Worm (Caenorhabditis elegans) whole organism, L2 larva: ENCODE data around the gene str-158.

Experiments used
- C34F6.9 ChIP-seq: fragments of 150-350 bp; optimal IDR thresholded peaks from 2 replicates; lab custom pipeline; 2014; ENCODE audit warnings: missing biosample characterization, missing genetic modification characterization
- F13H6.1 ChIP-seq: sonication (generic microtip); optimal IDR thresholded peaks from 2 replicates; lab custom pipeline; 2016; ENCODE audit warnings: missing genetic modification characterization, missing compliant biosample characterization
- R02D3.7 ChIP-seq: fragments of 150-350 bp; optimal IDR thresholded peaks from 2 replicates; lab custom pipeline; 2014; ENCODE audit warnings: missing biosample characterization, missing genetic modification characterization
- Y55F3AM.14 ChIP-seq: fragments of 200-800 bp; sonication (Bioruptor generic); optimal IDR thresholded peaks from 2 replicates; lab custom pipeline; 2018; ENCODE audit warnings: mild to moderate bottlenecking, missing genetic modification characterization, missing compliant biosample characterization
- ZK546.5 ChIP-seq: sonication (generic microtip); optimal IDR thresholded peaks from 2 replicates; lab custom pipeline; 2017; ENCODE audit warnings: missing biosample characterization, missing genetic modification characterization
- alr-1 ChIP-seq: fragments of 150-350 bp; optimal IDR thresholded peaks from 2 replicates; lab custom pipeline; 2014; ENCODE audit warnings: missing biosample characterization, missing genetic modification characterization
- aly-2 ChIP-seq: fragments of 150-350 bp; optimal IDR thresholded peaks from 2 replicates; lab custom pipeline; 2014; ENCODE audit warnings: missing biosample characterization, missing genetic modification characterization
- ama-1 ChIP-seq: fragments of 150-350 bp; optimal IDR thresholded peaks from 2 replicates; lab custom pipeline; 2018; ENCODE audit warnings: inconsistent platforms
- blmp-1 ChIP-seq: sonication (generic microtip); optimal IDR thresholded peaks from 2 replicates; lab custom pipeline; 2017; ENCODE audit warnings: missing genetic modification characterization, mild to moderate bottlenecking, missing compliant biosample characterization, antibody characterized with exemption, moderate library complexity; ENCODE audit not compliant: insufficient read depth
- ceh-16 ChIP-seq: fragments of 150-350 bp; optimal IDR thresholded peaks from 2 replicates; lab custom pipeline; 2014; ENCODE audit warnings: missing biosample characterization, missing genetic modification characterization
- ceh-82 ChIP-seq: fragments of 150-350 bp; optimal IDR thresholded peaks from 2 replicates; lab custom pipeline; 2014; ENCODE audit warnings: missing biosample characterization, missing genetic modification characterization
- dmd-4 ChIP-seq: sonication (generic microtip); optimal IDR thresholded peaks from 2 replicates; lab custom pipeline; 2017; ENCODE audit warnings: missing biosample characterization, missing genetic modification characterization
- egl-27 ChIP-seq: sonication (generic microtip); optimal IDR thresholded peaks from 3 replicates; lab custom pipeline; 2017; ENCODE audit warnings: missing biosample characterization, missing genetic modification reagents, missing genetic modification characterization
- elt-1 ChIP-seq: fragments of 150-350 bp; optimal IDR thresholded peaks from 2 replicates; lab custom pipeline; 2014; ENCODE audit warnings: missing biosample characterization, missing genetic modification characterization
- elt-3 ChIP-seq: sonication (generic microtip); optimal IDR thresholded peaks from 2 replicates; lab custom pipeline; 2017; ENCODE audit warnings: missing biosample characterization, missing genetic modification characterization
- fos-1 ChIP-seq: fragments of 150-350 bp; optimal IDR thresholded peaks from 2 replicates; lab custom pipeline; 2014; ENCODE audit warnings: missing biosample characterization, missing genetic modification characterization
- gmeb-1 ChIP-seq: fragments of 150-350 bp; optimal IDR thresholded peaks from 2 replicates; lab custom pipeline; 2014; ENCODE audit warnings: missing biosample characterization, missing genetic modification characterization
- lin-13 ChIP-seq: fragments of 150-350 bp; optimal IDR thresholded peaks from 2 replicates; lab custom pipeline; 2014; ENCODE audit warnings: missing biosample characterization, missing genetic modification reagents, missing genetic modification characterization
- lsy-2 ChIP-seq, 2 experiments: fragments of 150-350 bp in 1 of 2; sonication (generic microtip) in 1 of 2; optimal IDR thresholded peaks; 2 replicates each; lab custom pipeline; 2014 to 2017; ENCODE audit warnings: missing biosample characterization in 2 of 2, missing genetic modification characterization in 2 of 2
- mab-5 ChIP-seq: fragments of 150-350 bp; optimal IDR thresholded peaks from 2 replicates; lab custom pipeline; 2014; ENCODE audit warnings: missing biosample characterization, missing genetic modification characterization
- mbf-1 ChIP-seq: sonication (generic microtip); optimal IDR thresholded peaks from 2 replicates; lab custom pipeline; 2017; ENCODE audit warnings: missing biosample characterization, missing genetic modification characterization
- mdl-1 ChIP-seq, 2 experiments: fragments of 150-350 bp in 1 of 2; sonication (generic microtip) in 1 of 2; optimal IDR thresholded peaks; 2 replicates each; lab custom pipeline; 2017; ENCODE audit warnings: missing biosample characterization in 2 of 2, missing genetic modification characterization in 2 of 2
- nhr-10 ChIP-seq: sonication (generic microtip); optimal IDR thresholded peaks from 2 replicates; lab custom pipeline; 2017; ENCODE audit warnings: missing biosample characterization, missing genetic modification characterization
- nhr-11 ChIP-seq: fragments of 150-350 bp; optimal IDR thresholded peaks from 2 replicates; lab custom pipeline; 2014; ENCODE audit warnings: missing biosample characterization, missing genetic modification characterization
- nhr-21 ChIP-seq: fragments of 150-350 bp; optimal IDR thresholded peaks from 2 replicates; lab custom pipeline; 2014; ENCODE audit warnings: missing biosample characterization, missing genetic modification characterization
- nhr-23 ChIP-seq: fragments of 150-350 bp; optimal IDR thresholded peaks from 2 replicates; lab custom pipeline; 2014; ENCODE audit warnings: missing biosample characterization, missing genetic modification reagents, missing genetic modification characterization
- nhr-237 ChIP-seq: fragments of 150-350 bp; optimal IDR thresholded peaks from 2 replicates; lab custom pipeline; 2014; ENCODE audit warnings: missing biosample characterization, missing genetic modification characterization
- nhr-25 ChIP-seq: fragments of 150-350 bp; sonication (generic microtip); optimal IDR thresholded peaks from 3 replicates; lab custom pipeline; 2014; ENCODE audit warnings: missing biosample characterization, missing genetic modification characterization
- nhr-77 ChIP-seq: fragments of 150-350 bp; optimal IDR thresholded peaks from 2 replicates; lab custom pipeline; 2014; ENCODE audit warnings: missing biosample characterization, missing genetic modification characterization
- peb-1 ChIP-seq: fragments of 150-350 bp; optimal IDR thresholded peaks from 2 replicates; lab custom pipeline; 2014; ENCODE audit warnings: missing biosample characterization, missing genetic modification characterization
- skn-1 ChIP-seq: sonication (generic microtip); optimal IDR thresholded peaks from 2 replicates; lab custom pipeline; 2017; ENCODE audit warnings: missing biosample characterization, missing genetic modification characterization
- snpc-4 ChIP-seq: fragments of 150-350 bp; optimal IDR thresholded peaks from 2 replicates; lab custom pipeline; 2014; ENCODE audit warnings: missing biosample characterization, missing genetic modification characterization
- unc-39 ChIP-seq: fragments of 150-350 bp; optimal IDR thresholded peaks from 2 replicates; lab custom pipeline; 2014; ENCODE audit warnings: missing biosample characterization, missing genetic modification characterization
- unc-55 ChIP-seq: fragments of 150-350 bp; sonication (generic microtip); optimal IDR thresholded peaks from 3 replicates; lab custom pipeline; 2014; ENCODE audit warnings: missing biosample characterization, missing genetic modification reagents, missing genetic modification characterization
- unc-62 ChIP-seq: fragments of 150-350 bp; optimal IDR thresholded peaks from 2 replicates; lab custom pipeline; 2014; ENCODE audit warnings: missing biosample characterization, missing genetic modification reagents, missing genetic modification characterization
- ztf-1 ChIP-seq: fragments of 200-800 bp; sonication (Bioruptor generic); conservative IDR thresholded peaks from 2 replicates; pipeline ENCODE4 v1.3.6; 2022; ENCODE audit warnings: missing genetic modification characterization, missing compliant biosample characterization
- ztf-11 ChIP-seq: sonication (generic microtip); optimal IDR thresholded peaks from 2 replicates; lab custom pipeline; 2017; ENCODE audit warnings: missing biosample characterization, missing genetic modification characterization

Gene str-158

ce11 chrIV:4917774-4918173 is at the start of gene str-158:
TSS of gene str-158 (plus strand) at chrIV:4918074.
- TF ChIP-seq egl-27 (tag; lab: Kevin White, UChicago) (no peak), gmeb-1 (no peak), Y55F3AM.14 (GFP tag; lab: Kevin White, UChicago) (no peak), ceh-82 (tag; lab: Kevin White, UChicago) (no peak), nhr-21 (tag; lab: Kevin White, UChicago) (no peak), snpc-4 (no peak)

DNA sequence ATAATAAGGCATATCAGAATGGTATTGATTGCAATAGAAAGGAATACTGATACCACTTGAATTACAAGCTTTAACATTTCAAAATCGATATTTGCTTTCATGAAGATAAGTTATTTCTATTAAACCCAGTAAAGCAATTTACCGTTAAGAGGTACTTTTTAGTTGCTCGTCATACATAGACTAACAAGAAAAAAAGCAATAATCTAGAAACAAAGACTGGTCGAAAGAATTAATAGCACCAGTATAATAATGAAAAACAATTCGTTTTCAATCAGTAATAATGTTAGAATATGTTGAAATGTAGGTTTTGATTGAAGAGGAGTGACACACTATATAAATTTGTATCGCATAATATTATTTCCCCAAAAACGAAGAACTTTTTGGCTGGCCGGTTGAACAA is 47.3 kb upstream of the str-158 start, which contains the start of gene str-175:
Gene str-175, minus strand, starts transcription at position 101 of the 400 bp plus-strand sequence.
- TF ChIP-seq C34F6.9 (tag; lab: Kevin White, UChicago) = no peak
- no peak for TF ChIP-seq ztf-11 (tag; lab: Kevin White, UChicago)
- no peak for TF ChIP-seq elt-1 (tag; lab: Kevin White, UChicago)
- no peak for TF ChIP-seq ceh-16
- TF ChIP-seq dmd-4 (tag; lab: Kevin White, UChicago) = no peak
- no peak for TF ChIP-seq mab-5 (tag; lab: Kevin White, UChicago)
- TF ChIP-seq elt-3 (tag; lab: Kevin White, UChicago) = no peak
- TF ChIP-seq Y55F3AM.14 (GFP tag; lab: Kevin White, UChicago) = no peak
- no peak for TF ChIP-seq skn-1 (tag; lab: Kevin White, UChicago)
- TF ChIP-seq unc-39 (tag; lab: Kevin White, UChicago) = no peak
- TF ChIP-seq nhr-23 (tag; lab: Kevin White, UChicago) = no peak
- no peak for TF ChIP-seq snpc-4
- TF ChIP-seq unc-55 (GFP tag; lab: Kevin White, UChicago) = no peak
- no peak for TF ChIP-seq nhr-77 (tag; lab: Kevin White, UChicago)
- no peak for TF ChIP-seq ama-1

- TF ChIP-seq nhr-23 (tag; lab: Kevin White, UChicago) (no peak), unc-39 (tag; lab: Kevin White, UChicago) (no peak), nhr-10 (tag; lab: Kevin White, UChicago) (no peak), Y55F3AM.14 (GFP tag; lab: Kevin White, UChicago) (no peak), lsy-2 (tag; optimal IDR thresholded peaks at IDR 0.05; lab: Kevin White, UChicago) (no peak), R02D3.7 (no peak), nhr-21 (tag; lab: Kevin White, UChicago) (no peak), nhr-25 (no peak), ZK546.5 (tag; lab: Kevin White, UChicago) (no peak), aly-2 (tag; lab: Kevin White, UChicago) (no peak), alr-1 (tag; lab: Kevin White, UChicago) (no peak), ztf-11 (tag; lab: Kevin White, UChicago) (no peak), unc-62 (GFP tag; lab: Kevin White, UChicago) (no peak), nhr-11 (no peak)
- TF ChIP-seq, all 48 proteins: peak for 0
These were observed 43.3 kb upstream of the str-158 start, which contains the start of gene str-174 for ce11 chrIV:4874603-4875002. TSS of gene str-174 (minus strand) at chrIV:4874703.

DNA sequence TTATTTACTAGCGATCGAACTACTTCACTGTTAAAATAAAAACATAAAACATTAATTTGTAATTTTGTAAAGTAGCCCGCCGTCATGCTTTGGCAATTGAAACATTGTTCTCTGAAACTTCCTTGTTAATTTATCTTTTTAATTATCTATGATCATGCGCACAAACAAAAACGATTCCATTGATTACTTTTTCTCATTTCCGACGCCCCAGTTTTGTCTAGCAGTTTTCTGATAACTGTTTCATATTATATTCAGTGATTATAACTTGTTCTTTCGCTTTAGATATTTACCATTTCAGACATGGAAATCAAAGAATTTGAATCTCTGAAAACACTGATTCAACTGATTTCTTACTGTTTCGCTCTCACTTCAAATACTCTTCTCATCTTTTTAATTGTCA is 40.8 kb upstream of the str-158 start, which contains the start of gene str-170:
Gene str-170, plus strand, starts transcription at position 301 of the 400 bp plus-strand sequence.
- no peak for TF ChIP-seq ztf-1 (GFP tag; lab: Robert Waterston, UW)
- no peak for TF ChIP-seq peb-1 (tag; lab: Kevin White, UChicago)
- no peak for TF ChIP-seq nhr-237 (tag; lab: Kevin White, UChicago)
- no peak for TF ChIP-seq nhr-23 (tag; lab: Kevin White, UChicago)
- no peak for TF ChIP-seq aly-2 (tag; lab: Kevin White, UChicago)
- no peak for TF ChIP-seq nhr-10 (tag; lab: Kevin White, UChicago)
- no peak for TF ChIP-seq C34F6.9 (tag; lab: Kevin White, UChicago)
- TF ChIP-seq mdl-1 (tag; optimal IDR thresholded peaks at IDR 0.05; lab: Kevin White, UChicago) = no peak
- no peak for TF ChIP-seq elt-1 (tag; lab: Kevin White, UChicago)
- TF ChIP-seq blmp-1 (tag; lab: Kevin White, UChicago) = no peak
- no peak for TF ChIP-seq lin-13 (GFP tag; lab: Kevin White, UChicago)
- TF ChIP-seq mbf-1 (tag; lab: Kevin White, UChicago) = no peak
- no peak for TF ChIP-seq unc-62 (GFP tag; lab: Kevin White, UChicago)
- TF ChIP-seq lsy-2 (tag; optimal IDR thresholded peaks at IDR 0.05; lab: Kevin White, UChicago) = no peak
- no peak for TF ChIP-seq fos-1 (tag; lab: Kevin White, UChicago)
- no peak for TF ChIP-seq F13H6.1
- no peak for TF ChIP-seq gmeb-1
